Worm (Caenorhabditis elegans) whole organism, L4/young adult: Measurements from ENCODE around the gene rpl-42.

Experiments used
- dao-5 ChIP-seq: sonication (generic microtip); optimal IDR thresholded peaks from 2 replicates; lab custom pipeline; 2016; ENCODE audit warnings: missing genotype, missing genetic modification characterization, moderate library complexity, missing compliant biosample characterization
- him-1 ChIP-seq: sonication (generic microtip); optimal IDR thresholded peaks from 2 replicates; lab custom pipeline; 2016; ENCODE audit warnings: missing genotype, missing genetic modification reagents, missing genetic modification characterization, missing compliant biosample characterization

ce11 chrII:11140140-11140539 is 47.6 kb downstream of the rpl-42 start, which contains the start of gene F40F8.4:
- TF ChIP-seq him-1 (tag; lab: Kevin White, UChicago) (no peak), dao-5 (tag; lab: Kevin White, UChicago) (no peak)
